Worm (Caenorhabditis elegans) whole organism, midembryonic: ENCODE results near the gene srz-82.

ENCODE experiments used
- cog-1 ChIP-seq: sonication (generic microtip); optimal IDR thresholded peaks from 2 replicates; lab custom pipeline; 2016; ENCODE audit warnings: missing genetic modification characterization, missing compliant biosample characterization
- ref-1 ChIP-seq: fragments of 200-800 bp; sonication (Bioruptor generic); conservative IDR thresholded peaks from 2 replicates; pipeline ENCODE4 v1.3.6; 2022; ENCODE audit warnings: missing genetic modification reagents, missing genetic modification characterization, missing compliant biosample characterization
- ztf-23 ChIP-seq: fragments of 200-800 bp; sonication (Bioruptor generic); IDR thresholded peaks from 2 replicates; pipeline ENCODE4 v1.3.6; 2022; ENCODE audit warnings: missing genetic modification reagents, missing genetic modification characterization, missing compliant biosample characterization

ce11 chrIV:3501981-3502736 is 19.5 kb downstream of the srz-82 start:
- no peak for TF ChIP-seq cog-1
- TF ChIP-seq ztf-23 (GFP tag; lab: Robert Waterston, UW): no peak
- no peak for TF ChIP-seq ref-1 (GFP tag; lab: Robert Waterston, UW)
